Worm (Caenorhabditis elegans): ENCODE data around the gene nhr-3.

DNA sequence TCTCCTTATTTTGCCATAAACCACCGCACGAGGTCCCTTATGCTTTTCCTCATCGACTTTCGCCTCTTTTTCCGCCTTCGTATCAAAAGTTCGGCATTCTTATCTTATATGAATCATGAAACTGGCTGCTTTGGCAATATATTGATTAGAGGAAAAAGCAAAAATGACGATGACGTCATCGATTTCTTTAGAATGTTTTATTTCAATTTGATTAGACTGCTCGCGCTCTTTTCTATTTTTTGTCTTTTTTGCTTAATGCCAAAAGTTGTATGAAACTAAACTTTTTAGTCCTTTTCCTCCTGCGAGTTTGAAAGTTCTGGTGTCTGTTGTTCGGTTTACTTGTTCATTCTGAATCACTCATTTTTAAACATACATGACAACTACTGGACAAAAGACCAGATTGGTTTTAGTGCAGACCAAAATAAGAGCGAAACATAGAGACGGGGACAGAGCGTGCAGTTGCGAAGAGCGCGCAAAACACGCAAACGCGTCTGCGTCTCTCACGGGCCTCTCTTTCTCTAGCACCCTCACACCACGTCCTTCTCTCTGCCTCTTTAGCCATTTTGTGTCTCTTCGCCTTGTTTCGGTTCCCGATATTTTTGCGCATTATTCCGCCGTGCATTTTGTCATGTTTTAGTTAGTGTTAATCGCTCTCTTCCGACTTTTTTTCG lies 51.9 kb downstream of the nhr-3 start:
- TF ChIP-seq nhr-11 (tag; optimal IDR thresholded peaks at IDR 0.05) (no peak), jun-1 (tag; optimal IDR thresholded peaks at IDR 0.05) (no peak), mdl-1 (tag; optimal IDR thresholded peaks at IDR 0.05) (no peak), fos-1 (tag; optimal IDR thresholded peaks at IDR 0.05) (no peak)
